Worm (Caenorhabditis elegans): Measurements from ENCODE around the gene C14C10.1.

Gene C14C10.1

DNA sequence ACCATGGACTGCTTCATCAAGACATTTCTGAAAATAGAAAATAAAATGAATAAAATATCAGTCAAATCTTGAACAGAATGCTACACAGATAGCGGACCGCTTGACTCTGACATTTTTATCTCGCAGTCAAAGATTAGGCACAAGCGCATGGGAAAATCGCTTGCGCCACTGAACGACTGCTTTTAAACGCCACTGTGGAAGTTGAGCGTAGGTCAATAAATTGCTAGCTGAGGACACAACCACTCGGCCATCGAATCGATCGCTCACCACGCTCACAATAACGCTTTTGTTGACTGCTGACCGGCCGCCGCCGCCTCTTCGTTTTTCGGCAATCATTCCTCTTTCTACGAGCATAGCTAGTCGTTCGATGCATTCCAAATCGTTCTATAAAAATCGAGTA, 8.7 kb downstream of the C14C10.1 start (continued):
- TF ChIP-seq snpc-4 (tag; optimal IDR thresholded peaks at IDR 0.05) (no peak), lin-29 (GFP tag; IDR thresholded peaks at IDR 0.05) (no peak), T20F7.1 (GFP tag; optimal IDR thresholded peaks at IDR 0.05) (peak; percentile 9), nhr-102 (tag; optimal IDR thresholded peaks at IDR 0.05) (peak; percentile 49), ZK337.2 (GFP tag; IDR thresholded peaks at IDR 0.05) (no peak), nhr-6 (tag; optimal IDR thresholded peaks at IDR 0.05) (peak; percentile 85), dpl-1 (GFP tag; optimal IDR thresholded peaks at IDR 0.05) (no peak), daf-12 (tag; optimal IDR thresholded peaks at IDR 0.05) (no peak), unc-130 (GFP tag; optimal IDR thresholded peaks at IDR 0.05) (peak; percentile 30), ceh-32 (tag; optimal IDR thresholded peaks at IDR 0.05; ENCODE audit: poor library complexity) (no peak), pqm-1 (tag; optimal IDR thresholded peaks at IDR 0.05) (no peak), F44E2.7 (GFP tag; IDR thresholded peaks at IDR 0.05) (no peak), lir-3 (tag; optimal IDR thresholded peaks at IDR 0.05) (peak; percentile 13), F10B5.3 (tag; optimal IDR thresholded peaks at IDR 0.05) (peak; percentile 24), nhr-48 (tag; optimal IDR thresholded peaks at IDR 0.05) (peak; percentile 34), daf-16 (GFP tag; optimal IDR thresholded peaks at IDR 0.05) (peak in 1 of 2 experiments; percentile 69), daf-16 (tag; optimal IDR thresholded peaks at IDR 0.05) (peak; percentile 76), hlh-30 (tag; optimal IDR thresholded peaks at IDR 0.05; ENCODE audit: insufficient read depth) (no peak), lsy-2 (tag; optimal IDR thresholded peaks at IDR 0.05) (peak in 1 of 2 experiments; percentile 42), nhr-28 (tag; optimal IDR thresholded peaks at IDR 0.05) (peak; percentile 43), madf-9 (GFP tag; conservative IDR thresholded peaks at IDR 0.05) (peak; percentile 53; the same call in 1 of the 2 replicates), attf-4 (tag; optimal IDR thresholded peaks at IDR 0.05) (no peak), jun-1 (tag; optimal IDR thresholded peaks at IDR 0.05) (no peak), ZK546.5 (tag; optimal IDR thresholded peaks at IDR 0.05) (no peak), fos-1 (tag; optimal IDR thresholded peaks at IDR 0.05) (no peak), gei-8 (GFP tag; optimal IDR thresholded peaks at IDR 0.05) (peak; percentile 33), F26F4.8 (GFP tag; conservative IDR thresholded peaks at IDR 0.05) (no peak), ceh-28 (tag; optimal IDR thresholded peaks at IDR 0.05) (no peak)

DNA sequence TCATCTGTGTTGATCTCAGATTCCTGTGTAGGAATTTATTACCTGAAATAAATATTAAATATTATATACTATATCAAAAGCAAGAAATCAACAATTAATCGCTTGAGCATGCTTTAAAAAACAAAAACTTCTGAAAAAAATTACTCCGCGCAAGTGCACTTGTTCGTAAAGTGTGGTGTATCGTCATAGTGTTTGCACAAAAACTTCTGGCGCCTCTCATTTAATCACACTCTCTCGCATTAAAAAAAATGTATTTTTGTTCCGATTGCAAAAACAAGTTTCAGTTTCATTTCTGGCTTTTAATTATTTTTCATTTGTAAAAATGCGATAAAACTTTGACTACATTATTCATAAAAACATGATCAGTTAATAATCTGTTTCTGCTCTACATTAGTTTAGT, 11.0 kb downstream of the C14C10.1 start, which contains the start of the genes C14C10.10 and ril-2:
Gene C14C10.10, minus strand, starts transcription at position 19 of the 400 bp plus-strand sequence.
Gene ril-2, minus strand, starts transcription at position 48 of the 400 bp plus-strand sequence.
- TF ChIP-seq mes-2 (tag; optimal IDR thresholded peaks at IDR 0.05; ENCODE audit: poor library complexity, severe bottlenecking), result peak; percentile 40
- no peak for TF ChIP-seq gei-8 (GFP tag; optimal IDR thresholded peaks at IDR 0.05)
- peak in 1 of 2 experiments; percentile 32 for TF ChIP-seq lsy-2 (tag; optimal IDR thresholded peaks at IDR 0.05)

DNA sequence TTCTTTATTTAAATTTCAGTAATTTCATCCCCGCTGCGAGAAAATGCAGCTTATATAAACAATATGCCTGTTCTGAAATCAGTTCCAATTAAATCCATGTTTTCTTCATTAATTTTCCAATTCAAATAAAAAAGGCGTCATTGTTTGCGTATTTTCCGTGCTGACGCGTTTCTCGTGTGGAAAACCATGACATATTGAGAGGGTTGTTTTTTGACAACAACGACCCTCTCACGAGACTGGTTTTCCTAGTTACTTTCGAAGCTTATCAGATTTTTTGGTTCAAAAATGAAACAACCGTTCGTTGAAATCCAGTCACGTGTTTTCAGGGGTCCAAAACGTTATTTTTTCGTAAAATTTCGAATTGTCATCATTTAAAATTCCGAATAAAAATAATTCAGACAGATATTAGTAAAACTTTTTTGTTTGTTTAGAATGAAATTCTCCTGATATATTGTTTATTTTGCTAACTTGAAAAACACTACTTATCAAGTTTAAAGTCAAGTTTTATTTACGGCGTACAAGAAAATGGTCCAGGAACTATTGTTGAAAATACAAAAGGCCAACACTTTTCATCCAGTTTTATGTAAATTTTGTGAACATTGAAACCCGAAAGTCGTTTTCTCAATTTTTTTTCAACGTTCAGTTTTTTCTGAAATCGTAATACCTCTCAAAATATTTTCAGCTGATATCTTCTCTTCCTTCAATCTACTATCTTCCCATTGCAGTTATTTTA, 11.5 kb downstream of the C14C10.1 start, which contains the start of gene C14C10.5:
Gene C14C10.5, plus strand, starts transcription at position 683 of the 733 bp plus-strand sequence.
- TF ChIP-seq dve-1 (tag; optimal IDR thresholded peaks at IDR 0.05; ENCODE audit: insufficient read depth) (peak; percentile 48), hlh-11 (tag; optimal IDR thresholded peaks at IDR 0.05) (peak; percentile 38), daf-8 (GFP tag; IDR thresholded peaks at IDR 0.05) (no peak), F26F4.8 (GFP tag; conservative IDR thresholded peaks at IDR 0.05) (no peak), nhr-237 (tag; optimal IDR thresholded peaks at IDR 0.05) (no peak), mes-2 (tag; optimal IDR thresholded peaks at IDR 0.05; ENCODE audit: poor library complexity, severe bottlenecking) (peak; percentile 27), snpc-4 (tag; optimal IDR thresholded peaks at IDR 0.05) (no peak), daf-19 (GFP tag; conservative IDR thresholded peaks at IDR 0.05) (0 out of 2 replicates have a peak, but pooled peaks have one; percentile 24), T20F7.1 (GFP tag; optimal IDR thresholded peaks at IDR 0.05) (peak; percentile 41), daf-16 (GFP tag; optimal IDR thresholded peaks at IDR 0.05) (no peak), daf-16 (tag; optimal IDR thresholded peaks at IDR 0.05) (peak; percentile 79), mxl-3 (GFP tag; optimal IDR thresholded peaks at IDR 0.05) (peak; percentile 15), dmd-9 (GFP tag; IDR thresholded peaks at IDR 0.05) (no peak), mdl-1 (tag; optimal IDR thresholded peaks at IDR 0.05) (peak in 1 of 2 experiments; percentile 33), duxl-1 (tag; optimal IDR thresholded peaks at IDR 0.05; ENCODE audit: poor library complexity) (no peak)

All from whole organism, L4 larva.